Worm (Caenorhabditis elegans) whole organism, L4 larva: ENCODE data around the gene jkk-1.

Source experiments
- F49E8.2 ChIP-seq: sonication (generic microtip); optimal IDR thresholded peaks from 2 replicates; lab custom pipeline; 2016; ENCODE audit warnings: missing compliant biosample characterization, mild to moderate bottlenecking, missing genetic modification characterization, borderline replicate concordance
- R02D3.7 ChIP-seq: fragments of 150-350 bp; sonication (generic microtip); optimal IDR thresholded peaks from 3 replicates; lab custom pipeline; 2014; ENCODE audit warnings: missing biosample characterization, missing genetic modification characterization
- Y48G9A.11 ChIP-seq: fragments of 200-800 bp; sonication (Bioruptor generic); IDR thresholded peaks from 2 replicates; pipeline ENCODE4 v1.3.6; 2022; ENCODE audit warnings: missing genetic modification reagents, missing genetic modification characterization, missing compliant biosample characterization
- Y75B8A.6 ChIP-seq: fragments of 200-800 bp; sonication (Bioruptor generic); IDR thresholded peaks from 2 replicates; pipeline ENCODE4 v1.3.6; 2022; ENCODE audit warnings: missing genetic modification reagents, missing genetic modification characterization, missing compliant biosample characterization
- ama-1 ChIP-seq: fragments of 150-350 bp; optimal IDR thresholded peaks from 2 replicates; lab custom pipeline; 2014; ENCODE audit warnings: inconsistent platforms, mixed read lengths
- ceh-32 ChIP-seq: sonication (generic microtip); optimal IDR thresholded peaks from 2 replicates; lab custom pipeline; 2016; ENCODE audit warnings: mild to moderate bottlenecking, missing genetic modification characterization, missing compliant biosample characterization; ENCODE audit not compliant: poor library complexity
- ceh-44 ChIP-seq: fragments of 200-800 bp; sonication (Bioruptor generic); IDR thresholded peaks from 2 replicates; pipeline ENCODE4 v1.3.6; 2022; ENCODE audit warnings: missing genetic modification reagents, missing genetic modification characterization, missing compliant biosample characterization
- ceh-62 ChIP-seq: sonication (generic microtip); optimal IDR thresholded peaks from 2 replicates; lab custom pipeline; 2017; ENCODE audit warnings: missing biosample characterization, missing genetic modification characterization
- ceh-82 ChIP-seq: sonication (generic microtip); optimal IDR thresholded peaks from 2 replicates; lab custom pipeline; 2017; ENCODE audit warnings: missing biosample characterization, missing genetic modification characterization
- daf-12 ChIP-seq: fragments of 150-350 bp; optimal IDR thresholded peaks from 2 replicates; lab custom pipeline; 2014; ENCODE audit warnings: missing biosample characterization, missing genetic modification reagents, missing genetic modification characterization
- daf-16 ChIP-seq, 3 experiments: sonication (generic microtip); optimal IDR thresholded peaks; 2 replicates each; lab custom pipeline; 2016 to 2017; ENCODE audit warnings: missing genetic modification characterization in 3 of 3, missing genetic modification reagents in 3 of 3, mild to moderate bottlenecking in 2 of 3, missing compliant biosample characterization in 2 of 3, missing biosample characterization in 1 of 3, moderate library complexity in 1 of 3
- daf-19 ChIP-seq: fragments of 200-800 bp; sonication (Bioruptor generic); conservative IDR thresholded peaks from 2 replicates; pipeline ENCODE4 v1.3.6; 2022; ENCODE audit warnings: missing genetic modification characterization, missing compliant biosample characterization
- daf-8 ChIP-seq: fragments of 200-800 bp; sonication (Bioruptor generic); IDR thresholded peaks from 2 replicates; pipeline ENCODE4 v1.3.6; 2022; ENCODE audit warnings: missing genetic modification characterization, missing compliant biosample characterization
- dmd-6 ChIP-seq: fragments of 200-800 bp; sonication (Bioruptor generic); IDR thresholded peaks from 2 replicates; pipeline ENCODE4 v1.3.6; 2022; ENCODE audit warnings: missing genetic modification reagents, missing genetic modification characterization, missing compliant biosample characterization
- gei-8 ChIP-seq: fragments of 200-800 bp; sonication (Bioruptor generic); optimal IDR thresholded peaks from 2 replicates; lab custom pipeline; 2018; ENCODE audit warnings: mild to moderate bottlenecking, missing genetic modification characterization, missing compliant biosample characterization
- hif-1 ChIP-seq, 2 experiments: sonication (generic microtip); optimal IDR thresholded peaks; 2 replicates each; lab custom pipeline; 2016 to 2017; ENCODE audit warnings: missing compliant biosample characterization in 2 of 2, missing genetic modification characterization in 2 of 2, missing genetic modification reagents in 2 of 2, missing genotype in 2 of 2, mild to moderate bottlenecking in 1 of 2
- jun-1 ChIP-seq: fragments of 150-350 bp; optimal IDR thresholded peaks from 2 replicates; lab custom pipeline; 2014; ENCODE audit warnings: missing biosample characterization, missing genetic modification reagents, missing genetic modification characterization
- lin-38 ChIP-seq: fragments of 200-800 bp; sonication (Bioruptor generic); IDR thresholded peaks from 2 replicates; pipeline ENCODE4 v1.3.6; 2022; ENCODE audit warnings: missing genetic modification reagents, missing genetic modification characterization, missing compliant biosample characterization
- mdl-1 ChIP-seq, 2 experiments: fragments of 150-350 bp in 1 of 2; sonication (generic microtip) in 1 of 2; optimal IDR thresholded peaks; 2 replicates each; lab custom pipeline; 2014 to 2017; ENCODE audit warnings: missing biosample characterization in 2 of 2, missing genetic modification characterization in 2 of 2
- nhr-10 ChIP-seq: fragments of 150-350 bp; optimal IDR thresholded peaks from 2 replicates; lab custom pipeline; 2014; ENCODE audit warnings: missing biosample characterization, missing genetic modification characterization
- nhr-102 ChIP-seq: sonication (generic microtip); optimal IDR thresholded peaks from 2 replicates; lab custom pipeline; 2016; ENCODE audit warnings: mild to moderate bottlenecking, missing genetic modification characterization, moderate library complexity, missing compliant biosample characterization
- nhr-28 ChIP-seq: fragments of 150-350 bp; optimal IDR thresholded peaks from 2 replicates; lab custom pipeline; 2014; ENCODE audit warnings: missing biosample characterization, missing genetic modification characterization
- nhr-77 ChIP-seq: fragments of 150-350 bp; optimal IDR thresholded peaks from 2 replicates; lab custom pipeline; 2014; ENCODE audit warnings: missing biosample characterization, missing genetic modification characterization
- pqm-1 ChIP-seq: sonication (generic microtip); optimal IDR thresholded peaks from 2 replicates; lab custom pipeline; 2017; ENCODE audit warnings: missing biosample characterization, missing genetic modification characterization
- sdz-12 ChIP-seq: fragments of 200-800 bp; sonication (Bioruptor generic); optimal IDR thresholded peaks from 2 replicates; lab custom pipeline; 2018; ENCODE audit warnings: mild to moderate bottlenecking, missing genetic modification characterization, missing compliant biosample characterization
- snpc-1.2 ChIP-seq: fragments of 200-800 bp; sonication (Bioruptor generic); IDR thresholded peaks from 2 replicates; pipeline ENCODE4 v1.3.6; 2022; ENCODE audit warnings: missing genetic modification reagents, missing genetic modification characterization, missing compliant biosample characterization
- spr-3 ChIP-seq: fragments of 200-800 bp; sonication (Bioruptor generic); optimal IDR thresholded peaks from 2 replicates; lab custom pipeline; 2018; ENCODE audit warnings: mild to moderate bottlenecking, missing genetic modification characterization, missing compliant biosample characterization
- tra-1 ChIP-seq: fragments of 200-800 bp; sonication (Bioruptor generic); IDR thresholded peaks from 2 replicates; pipeline ENCODE4 v1.3.6; 2022; ENCODE audit warnings: missing genetic modification reagents, missing genetic modification characterization, missing compliant biosample characterization
- unc-62 ChIP-seq, 3 experiments: fragments of 150-350 bp in 1 of 3; sonication (generic microtip); optimal IDR thresholded peaks in 2 of 3; peaks in 1 of 3; 1 replicate in 1 of 3; 2 replicates in 2 of 3; lab custom pipeline; 2014 to 2017; ENCODE audit warnings: missing biosample characterization in 3 of 3, missing genetic modification characterization in 3 of 3, missing genetic modification reagents in 3 of 3, missing genotype in 1 of 3
- zfp-3 ChIP-seq: fragments of 200-800 bp; sonication (Bioruptor generic); conservative IDR thresholded peaks from 2 replicates; pipeline ENCODE4 v1.3.6; 2022; ENCODE audit warnings: missing genetic modification reagents, missing genetic modification characterization, missing compliant biosample characterization
- zip-11 ChIP-seq: fragments of 200-800 bp; sonication (Bioruptor generic); IDR thresholded peaks from 2 replicates; pipeline ENCODE4 v1.3.6; 2022; ENCODE audit warnings: missing genetic modification characterization, missing compliant biosample characterization
- zip-2 ChIP-seq: fragments of 150-350 bp; optimal IDR thresholded peaks from 2 replicates; lab custom pipeline; 2014; ENCODE audit warnings: missing biosample characterization, missing genetic modification characterization
- ztf-11 ChIP-seq: fragments of 150-350 bp; optimal IDR thresholded peaks from 2 replicates; lab custom pipeline; 2014; ENCODE audit warnings: missing biosample characterization, missing genetic modification characterization

The jkk-1 gene

DNA sequence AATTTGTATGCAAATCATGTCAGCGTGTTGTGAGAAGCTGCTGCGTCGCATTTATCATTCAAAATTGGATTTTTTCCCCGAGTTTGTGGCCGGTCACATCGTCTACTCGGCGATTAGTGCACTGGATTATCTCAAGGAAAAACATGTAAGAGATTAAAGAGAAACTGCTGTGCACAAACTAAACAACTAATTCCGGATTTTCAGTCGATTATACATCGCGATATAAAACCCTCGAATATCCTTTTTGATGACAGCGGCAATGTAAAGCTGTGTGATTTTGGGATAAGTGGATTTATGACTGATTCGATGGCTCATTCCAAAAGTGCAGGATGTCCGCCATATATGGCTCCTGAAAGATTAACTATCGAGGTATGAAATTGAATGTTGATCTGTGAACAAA, 2.3 kb downstream of the jkk-1 start:
- TF ChIP-seq spr-3 (GFP tag; lab: Kevin White, UChicago) (no peak), mdl-1 (tag; optimal IDR thresholded peaks at IDR 0.05; lab: Kevin White, UChicago) (no peak), ztf-11 (no peak), gei-8 (GFP tag; lab: Kevin White, UChicago) (no peak), ama-1 (lab: Kevin White, UChicago) (no peak), ceh-62 (no peak), daf-12 (no peak), sdz-12 (GFP tag; lab: Kevin White, UChicago) (no peak), Y75B8A.6 (GFP tag; lab: Robert Waterston, UW) (no peak), dmd-6 (GFP tag; lab: Robert Waterston, UW) (no peak), Y48G9A.11 (GFP tag; lab: Robert Waterston, UW) (no peak), ceh-44 (GFP tag; lab: Robert Waterston, UW) (no peak), F49E8.2 (tag; lab: Kevin White, UChicago) (no peak), snpc-1.2 (no peak), daf-19 (GFP tag; lab: Robert Waterston, UW) (no peak)

- TF ChIP-seq snpc-1.2 (no peak), daf-8 (GFP tag; lab: Robert Waterston, UW) (no peak), spr-3 (GFP tag; lab: Kevin White, UChicago) (no peak), mdl-1 (tag; optimal IDR thresholded peaks at IDR 0.05; lab: Kevin White, UChicago) (no peak), zip-2 (tag; lab: Kevin White, UChicago) (no peak), lin-38 (GFP tag; lab: Robert Waterston, UW) (no peak), F49E8.2 (tag; lab: Kevin White, UChicago) (no peak)
These were observed 4.4 kb downstream of the jkk-1 start, which contains the start of gene F35C8.8 for ce11 chrX:5372638-5373037. F35C8.8 (minus strand) TSS chrX:5372639.

ce11 chrX:5373597-5373996, 5.3 kb downstream of the jkk-1 start:
- TF ChIP-seq tra-1, result no peak
- no peak for TF ChIP-seq nhr-77 (tag; lab: Kevin White, UChicago)
- no peak for TF ChIP-seq nhr-28 (tag; lab: Kevin White, UChicago)
- TF ChIP-seq gei-8 (GFP tag; lab: Kevin White, UChicago), result no peak
- no peak for TF ChIP-seq ceh-82 (tag; lab: Kevin White, UChicago)
- peak in 1 of 2 experiments; percentile 95 for TF ChIP-seq unc-62 (GFP tag; optimal IDR thresholded peaks at IDR 0.05 in 1 of 2; lab: Kevin White, UChicago)
- TF ChIP-seq unc-62 (tag; optimal IDR thresholded peaks at IDR 0.05; lab: Kevin White, UChicago), result no peak
- no peak for TF ChIP-seq nhr-10 (tag; lab: Kevin White, UChicago)
- TF ChIP-seq zfp-3 (GFP tag; lab: Robert Waterston, UW), result no peak
- TF ChIP-seq, all 104 proteins: peak for 1

ce11 chrX:5374742-5375141, 6.5 kb downstream of the jkk-1 start, which contains the start of gene sek-4:
sek-4 (plus strand) TSS chrX:5375059.
- TF ChIP-seq zip-11 (GFP tag; lab: Robert Waterston, UW) (no peak), tra-1 (no peak), nhr-28 (tag; lab: Kevin White, UChicago) (peak; percentile 45), daf-16 (GFP tag; optimal IDR thresholded peaks at IDR 0.05; lab: Kevin White, UChicago) (no peak), daf-16 (tag; optimal IDR thresholded peaks at IDR 0.05; lab: Kevin White, UChicago) (peak; percentile 91), jun-1 (tag; lab: Kevin White, UChicago) (no peak), hif-1 (tag; optimal IDR thresholded peaks at IDR 0.05; lab: Kevin White, UChicago) (no peak), R02D3.7 (tag; lab: Kevin White, UChicago) (no peak), dmd-6 (GFP tag; lab: Robert Waterston, UW) (peak; percentile 33; the same call in 1 of the 2 replicates), ceh-32 (tag; lab: Kevin White, UChicago) (no peak), pqm-1 (tag; lab: Kevin White, UChicago) (peak; percentile 52), nhr-102 (tag; lab: Kevin White, UChicago) (no peak)
